Fruit fly (Drosophila melanogaster) whole organism, pupa: ENCODE results near the gene Gnmt.

Experiments used
- CG17806 ChIP-seq: fragments of 200-800 bp; sonication (Bioruptor generic); optimal IDR thresholded peaks from 2 replicates; lab custom pipeline; 2018; ENCODE audit warnings: missing biosample characterization, mild to moderate bottlenecking, missing genetic modification characterization, moderate library complexity
- EcR ChIP-seq: fragments of 200-800 bp; sonication (Bioruptor generic); optimal IDR thresholded peaks from 3 replicates; lab custom pipeline; 2019; ENCODE audit warnings: missing biosample characterization, missing genetic modification characterization, mild to moderate bottlenecking, moderate library complexity, missing genetic modification reagents
- rn ChIP-seq: fragments of 200-800 bp; sonication (Bioruptor generic); IDR thresholded peaks from 2 replicates; pipeline ENCODE4 v1.3.6; 2022; ENCODE audit warnings: missing biosample characterization, missing genetic modification characterization

dm6 chr3R:12633059-12633458 is 41.3 kb upstream of the Gnmt start, which contains the start of gene CG18530:
- TF ChIP-seq rn (GFP tag; lab: Robert Waterston, UW): no peak
- no peak for TF ChIP-seq CG17806
- TF ChIP-seq EcR (GFP tag; lab: Kevin White, UChicago): no peak
